Worm (Caenorhabditis elegans): ENCODE data around the gene ckb-3.

Gene ckb-3

DNA sequence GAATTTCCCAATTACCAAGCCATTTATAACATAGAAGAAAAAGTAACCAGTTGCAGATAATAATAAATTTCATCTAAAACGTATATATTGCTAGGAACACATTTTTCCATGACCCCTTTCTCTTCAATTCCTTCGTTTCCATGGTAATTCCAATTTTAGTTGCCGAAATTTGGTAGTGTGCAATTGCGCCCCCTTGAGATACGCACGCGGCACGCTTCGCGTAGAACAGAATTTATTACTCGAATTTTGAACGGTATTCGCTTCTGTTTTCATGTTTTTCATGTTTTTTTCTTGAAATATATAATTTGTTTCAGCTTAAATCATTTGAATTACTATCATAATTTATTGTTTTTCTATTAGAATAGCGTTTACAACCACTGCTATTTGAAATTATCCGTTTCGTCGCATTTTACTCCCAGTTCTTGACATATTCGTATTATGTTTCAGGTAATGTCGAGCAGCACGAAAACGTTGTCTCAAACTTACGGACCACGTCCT, 33.7 kb downstream of the ckb-3 start, which contains the start of the genes R07E5.17 and snfc-5:
Gene R07E5.17 (minus strand): TSS at position 98 of the 498 bp plus-strand sequence.
Gene snfc-5 (plus strand): TSS at position 448 of the 498 bp plus-strand sequence.
- TF ChIP-seq nhr-84 (tag; optimal IDR thresholded peaks at IDR 0.05) (no peak), sptf-1 (tag; optimal IDR thresholded peaks at IDR 0.05) (no peak), unc-30 (tag; optimal IDR thresholded peaks at IDR 0.05) (no peak), sup-37 (GFP tag; optimal IDR thresholded peaks at IDR 0.05) (no peak), alr-1 (tag; optimal IDR thresholded peaks at IDR 0.05; ENCODE audit: borderline replicate concordance) (no peak), elt-2 (tag; optimal IDR thresholded peaks at IDR 0.05) (no peak), tlp-1 (tag; optimal IDR thresholded peaks at IDR 0.05) (no peak), pqm-1 (tag; optimal IDR thresholded peaks at IDR 0.05) (no peak), lin-14 (GFP tag; optimal IDR thresholded peaks at IDR 0.05) (no peak), egl-27 (tag; optimal IDR thresholded peaks at IDR 0.05) (no peak), zip-4 (GFP tag; optimal IDR thresholded peaks at IDR 0.05) (no peak), fkh-8 (tag; optimal IDR thresholded peaks at IDR 0.05) (peak; percentile 14), nhr-237 (tag; optimal IDR thresholded peaks at IDR 0.05) (no peak), nhr-71 (tag; optimal IDR thresholded peaks at IDR 0.05) (no peak), fkh-10 (GFP tag; optimal IDR thresholded peaks at IDR 0.05) (no peak), mab-9 (GFP tag; IDR thresholded peaks at IDR 0.05) (no peak), snu-23 (GFP tag; optimal IDR thresholded peaks at IDR 0.05) (no peak), nhr-85 (tag) (no peak), grh-1 (GFP tag; IDR thresholded peaks at IDR 0.05) (no peak), efl-3 (GFP tag; optimal IDR thresholded peaks at IDR 0.05) (no peak), hpl-2 (GFP tag; optimal IDR thresholded peaks at IDR 0.05) (no peak), ceh-63 (GFP tag; optimal IDR thresholded peaks at IDR 0.05) (no peak), fos-1 (tag; optimal IDR thresholded peaks at IDR 0.05) (peak; percentile 2), jun-1 (tag; optimal IDR thresholded peaks at IDR 0.05) (no peak), ceh-88 (GFP tag; IDR thresholded peaks at IDR 0.05) (no peak), mef-2 (tag; optimal IDR thresholded peaks at IDR 0.05) (no peak), dsc-1 (tag; optimal IDR thresholded peaks at IDR 0.05) (no peak), lin-39 (tag; optimal IDR thresholded peaks at IDR 0.05) (no peak), ets-5 (GFP tag; IDR thresholded peaks at IDR 0.05) (no peak), Y116A8C.19 (tag; optimal IDR thresholded peaks at IDR 0.05; ENCODE audit: borderline replicate concordance) (no peak), snpc-4 (tag; optimal IDR thresholded peaks at IDR 0.05) (peak; percentile 18), ces-1 (GFP tag; optimal IDR thresholded peaks at IDR 0.05) (no peak), isw-1 (GFP tag; IDR thresholded peaks at IDR 0.05) (no peak), nhr-12 (tag; optimal IDR thresholded peaks at IDR 0.05) (no peak), pag-3 (tag; optimal IDR thresholded peaks at IDR 0.05; ENCODE audit: borderline replicate concordance, insufficient read depth) (no peak), mdl-1 (tag; optimal IDR thresholded peaks at IDR 0.05) (peak in 1 of 2 experiments; percentile 46), mep-1 (tag; optimal IDR thresholded peaks at IDR 0.05) (peak; percentile 59), ceh-82 (tag; optimal IDR thresholded peaks at IDR 0.05) (peak in 1 of 3 experiments; percentile 42), egl-13 (tag; optimal IDR thresholded peaks at IDR 0.05) (no peak), blmp-1 (tag; optimal IDR thresholded peaks at IDR 0.05) (peak; percentile 52), nhr-28 (tag; optimal IDR thresholded peaks at IDR 0.05) (no peak), nhr-77 (tag; optimal IDR thresholded peaks at IDR 0.05) (peak; percentile 4), lsy-2 (tag; optimal IDR thresholded peaks at IDR 0.05) (peak; percentile 26 to 78), nhr-20 (tag; optimal IDR thresholded peaks at IDR 0.05) (no peak), tbx-2 (tag; optimal IDR thresholded peaks at IDR 0.05) (no peak), hlh-4 (tag; optimal IDR thresholded peaks at IDR 0.05) (no peak), vab-15 (tag; optimal IDR thresholded peaks at IDR 0.05) (no peak), sox-4 (tag; optimal IDR thresholded peaks at IDR 0.05) (no peak), zag-1 (tag; optimal IDR thresholded peaks at IDR 0.05) (no peak), ceh-90 (tag; optimal IDR thresholded peaks at IDR 0.05) (no peak), nhr-76 (tag; optimal IDR thresholded peaks at IDR 0.05) (no peak), aly-2 (tag; optimal IDR thresholded peaks at IDR 0.05) (no peak), unc-98 (GFP tag; IDR thresholded peaks at IDR 0.05) (no peak), ceh-8 (GFP tag; optimal IDR thresholded peaks at IDR 0.05) (no peak)

All from whole organism, L1 larva.